Fruit fly (Drosophila melanogaster): Measurements from ENCODE around the gene CG8112.

dm6 chr3R:8686446-8686845 is 26.3 kb upstream of the CG8112 start:
- TF ChIP-seq CG6808 (GFP tag; optimal IDR thresholded peaks at IDR 0.05) (no peak), Gug (GFP tag; IDR thresholded peaks at IDR 0.05) (no peak)
